Worm (Caenorhabditis elegans) whole organism, midembryonic: ENCODE data around the gene mig-2.

Experiments used
- T22C8.4 ChIP-seq: fragments of 200-800 bp; sonication (Bioruptor generic); IDR thresholded peaks from 2 replicates; pipeline ENCODE4 v1.3.6; 2022; ENCODE audit warnings: missing genetic modification characterization, missing compliant biosample characterization
- cog-1 ChIP-seq: sonication (generic microtip); optimal IDR thresholded peaks from 2 replicates; lab custom pipeline; 2016; ENCODE audit warnings: missing genetic modification characterization, missing compliant biosample characterization
- flt-1 ChIP-seq: fragments of 200-800 bp; sonication (Bioruptor generic); IDR thresholded peaks from 2 replicates; pipeline ENCODE4 v1.3.6; 2022; ENCODE audit warnings: missing genetic modification characterization, missing compliant biosample characterization
- klf-2 ChIP-seq: fragments of 200-800 bp; sonication (Bioruptor generic); conservative IDR thresholded peaks from 2 replicates; pipeline ENCODE4 v1.3.6; 2022; ENCODE audit warnings: missing genetic modification reagents, missing genetic modification characterization, missing compliant biosample characterization
- med-1 ChIP-seq: sonication (generic microtip); optimal IDR thresholded peaks from 2 replicates; lab custom pipeline; 2017; ENCODE audit warnings: missing genetic modification characterization, mild to moderate bottlenecking, missing compliant biosample characterization, antibody characterized with exemption, missing genetic modification reagents; ENCODE audit not compliant: insufficient read depth
- ref-1 ChIP-seq: fragments of 200-800 bp; sonication (Bioruptor generic); conservative IDR thresholded peaks from 2 replicates; pipeline ENCODE4 v1.3.6; 2022; ENCODE audit warnings: missing genetic modification reagents, missing genetic modification characterization, missing compliant biosample characterization
- tab-1 ChIP-seq: fragments of 200-800 bp; sonication (Bioruptor generic); IDR thresholded peaks from 2 replicates; pipeline ENCODE4 v1.3.6; 2022; ENCODE audit warnings: missing genetic modification characterization, missing compliant biosample characterization
- ztf-23 ChIP-seq: fragments of 200-800 bp; sonication (Bioruptor generic); IDR thresholded peaks from 2 replicates; pipeline ENCODE4 v1.3.6; 2022; ENCODE audit warnings: missing genetic modification reagents, missing genetic modification characterization, missing compliant biosample characterization
- ztf-29 ChIP-seq: fragments of 200-800 bp; sonication (Bioruptor generic); IDR thresholded peaks from 2 replicates; pipeline ENCODE4 v1.3.6; 2022; ENCODE audit warnings: missing genetic modification reagents, missing genetic modification characterization, missing compliant biosample characterization

DNA sequence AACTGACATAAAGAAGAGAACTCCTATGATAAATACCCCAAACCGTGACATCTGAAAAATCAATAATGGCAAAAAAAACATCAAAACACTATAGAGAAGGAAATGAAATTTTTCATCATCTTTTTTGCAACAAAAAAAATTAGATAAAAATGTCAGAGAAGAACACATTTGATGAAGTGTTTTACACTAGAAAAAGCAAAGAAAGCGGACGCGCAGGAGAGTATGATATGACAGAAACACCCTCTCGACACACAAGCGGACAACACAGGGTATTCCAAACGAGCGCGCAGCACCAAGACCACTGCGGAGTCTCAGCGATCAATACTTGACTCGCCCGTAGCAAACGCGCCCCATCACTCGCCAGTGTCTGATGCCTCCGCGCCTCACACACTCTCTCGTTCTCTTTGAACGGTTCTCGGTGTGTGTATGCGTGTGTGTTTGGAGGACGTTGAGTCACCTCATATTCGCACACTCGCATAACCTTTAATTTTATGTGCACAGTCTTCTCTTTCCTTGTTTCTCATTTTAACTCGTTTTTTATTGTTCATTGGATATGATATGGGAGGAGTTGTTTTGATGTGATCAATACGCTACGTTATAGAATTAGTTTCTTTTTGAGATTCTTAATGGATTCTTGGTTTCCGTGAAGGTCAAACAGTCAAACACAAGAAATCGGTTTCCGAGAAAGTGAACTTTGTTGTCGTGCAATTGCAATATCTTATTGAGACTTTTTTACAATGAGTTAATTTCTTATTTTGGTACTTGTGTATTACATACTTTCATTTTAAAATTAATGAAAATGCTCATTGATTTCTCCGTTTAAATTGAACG, 1.7 kb upstream of the mig-2 start, which contains the start of gene selt-1.1:
- TF ChIP-seq flt-1 (no peak), klf-2 (GFP tag; lab: Robert Waterston, UW) (no peak), tab-1 (GFP tag; lab: Robert Waterston, UW) (no peak), cog-1 (tag; lab: Kevin White, UChicago) (peak; percentile 54), ref-1 (GFP tag; lab: Robert Waterston, UW) (no peak), ztf-29 (no peak), med-1 (GFP tag; lab: Kevin White, UChicago) (no peak), T22C8.4 (GFP tag; lab: Robert Waterston, UW) (peak; percentile 86), ztf-23 (GFP tag; lab: Robert Waterston, UW) (no peak)
